Fruit fly (Drosophila melanogaster) whole organism, pupa: ENCODE measurements around the gene CG11563.

Experiments
- CG10348 ChIP-seq: fragments of 200-800 bp; sonication (Bioruptor generic); IDR thresholded peaks from 2 replicates; pipeline ENCODE4 v1.3.6; 2022; ENCODE audit warnings: missing biosample characterization, missing genetic modification characterization
- CG12605 ChIP-seq: fragments of 200-800 bp; sonication (Bioruptor generic); IDR thresholded peaks from 2 replicates; pipeline ENCODE4 v1.3.6; 2022; ENCODE audit warnings: missing biosample characterization, missing genetic modification characterization
- CG13204 ChIP-seq: fragments of 200-800 bp; sonication (Bioruptor generic); optimal IDR thresholded peaks from 2 replicates; lab custom pipeline; 2018; ENCODE audit warnings: missing biosample characterization, mild to moderate bottlenecking, missing genetic modification characterization, moderate library complexity
- CG14655 ChIP-seq: fragments of 200-800 bp; sonication (Bioruptor generic); optimal IDR thresholded peaks from 3 replicates; lab custom pipeline; 2017; ENCODE audit warnings: mild to moderate bottlenecking, missing biosample characterization, missing genetic modification reagents, missing genetic modification characterization
- CG15710 ChIP-seq: fragments of 200-800 bp; sonication (Bioruptor generic); optimal IDR thresholded peaks from 2 replicates; lab custom pipeline; 2018; ENCODE audit warnings: missing biosample characterization, mild to moderate bottlenecking, missing genetic modification characterization, moderate library complexity
- CG17806 ChIP-seq: fragments of 200-800 bp; sonication (Bioruptor generic); optimal IDR thresholded peaks from 2 replicates; lab custom pipeline; 2018; ENCODE audit warnings: missing biosample characterization, mild to moderate bottlenecking, missing genetic modification characterization, moderate library complexity
- CG32121 ChIP-seq: fragments of 200-800 bp; sonication (Bioruptor generic); IDR thresholded peaks from 2 replicates; pipeline ENCODE4 v1.3.6; 2022; ENCODE audit warnings: missing biosample characterization, missing genetic modification characterization
- CG34367 ChIP-seq: fragments of 200-800 bp; sonication (Bioruptor generic); optimal IDR thresholded peaks from 2 replicates; lab custom pipeline; 2018; ENCODE audit warnings: missing biosample characterization, mild to moderate bottlenecking, missing genetic modification characterization
- CG4496 ChIP-seq: fragments of 200-800 bp; sonication (Bioruptor generic); IDR thresholded peaks from 3 replicates; pipeline ENCODE4 v1.3.6; 2022; ENCODE audit warnings: missing biosample characterization, missing genetic modification characterization
- CG8159 ChIP-seq: fragments of 200-800 bp; sonication (Bioruptor generic); optimal IDR thresholded peaks from 3 replicates; lab custom pipeline; 2018; ENCODE audit warnings: missing biosample characterization, mild to moderate bottlenecking, missing genetic modification characterization, moderate library complexity
- CG8301 ChIP-seq: fragments of 200-800 bp; sonication (Bioruptor generic); optimal IDR thresholded peaks from 2 replicates; lab custom pipeline; 2018; ENCODE audit warnings: missing biosample characterization, mild to moderate bottlenecking, missing genetic modification characterization
- CG9948 ChIP-seq: fragments of 200-800 bp; sonication (Bioruptor generic); optimal IDR thresholded peaks from 2 replicates; lab custom pipeline; 2018; ENCODE audit warnings: missing biosample characterization, mild to moderate bottlenecking, missing genetic modification characterization, moderate library complexity
- D1 ChIP-seq: fragments of 200-800 bp; sonication (Bioruptor generic); optimal IDR thresholded peaks from 2 replicates; lab custom pipeline; 2018; ENCODE audit warnings: missing biosample characterization, mild to moderate bottlenecking, missing genetic modification characterization, moderate library complexity
- EcR ChIP-seq: fragments of 200-800 bp; sonication (Bioruptor generic); optimal IDR thresholded peaks from 3 replicates; lab custom pipeline; 2019; ENCODE audit warnings: missing biosample characterization, missing genetic modification characterization, mild to moderate bottlenecking, moderate library complexity, missing genetic modification reagents
- Ets98B ChIP-seq: fragments of 200-800 bp; sonication (Bioruptor generic); IDR thresholded peaks from 2 replicates; pipeline ENCODE4 v1.3.6; 2022; ENCODE audit warnings: missing biosample characterization, missing genetic modification characterization
- Pif1A ChIP-seq: fragments of 200-800 bp; sonication (Bioruptor generic); optimal IDR thresholded peaks from 3 replicates; lab custom pipeline; 2016; ENCODE audit warnings: missing biosample characterization, missing genetic modification characterization
- Pif1B ChIP-seq: fragments of 200-800 bp; sonication (Bioruptor generic); optimal IDR thresholded peaks from 3 replicates; lab custom pipeline; 2016; ENCODE audit warnings: missing biosample characterization, missing genetic modification characterization
- Snoo ChIP-seq: fragments of 200-800 bp; sonication (Bioruptor generic); optimal IDR thresholded peaks from 3 replicates; lab custom pipeline; 2017; ENCODE audit warnings: missing biosample characterization, mild to moderate bottlenecking, missing genetic modification characterization, inconsistent platforms
- fd96Ca ChIP-seq: fragments of 200-800 bp; sonication (Bioruptor generic); IDR thresholded peaks from 3 replicates; pipeline ENCODE4 v1.3.6; 2022; ENCODE audit warnings: missing biosample characterization, missing genetic modification characterization
- gl ChIP-seq: fragments of 200-800 bp; sonication (Bioruptor generic); optimal IDR thresholded peaks from 2 replicates; lab custom pipeline; 2018; ENCODE audit warnings: missing biosample characterization, mild to moderate bottlenecking, missing genetic modification characterization
- rn ChIP-seq: fragments of 200-800 bp; sonication (Bioruptor generic); IDR thresholded peaks from 2 replicates; pipeline ENCODE4 v1.3.6; 2022; ENCODE audit warnings: missing biosample characterization, missing genetic modification characterization

The CG11563 gene

DNA sequence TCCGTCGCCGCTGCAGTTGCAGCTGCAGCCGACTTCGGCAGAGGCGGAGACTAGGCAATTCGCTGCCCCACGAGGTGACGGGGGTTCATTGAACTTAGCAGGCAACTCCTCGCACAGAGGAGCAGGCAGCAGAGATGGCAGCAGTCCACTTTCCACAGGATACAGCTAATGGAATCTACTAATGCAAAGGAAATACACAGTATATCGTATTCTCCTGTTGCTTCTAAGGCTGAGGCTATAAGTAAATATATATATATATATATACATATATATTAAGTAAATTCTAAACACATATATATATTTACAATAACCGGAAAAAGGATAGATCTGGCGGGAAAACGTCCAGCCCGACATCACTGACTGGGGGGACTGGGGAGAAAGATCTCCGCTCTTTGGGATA is 33.5 kb upstream of the CG11563 start:
- TF ChIP-seq Snoo (tag; lab: Kevin White, UChicago), result no peak
- peak; percentile 92 for TF ChIP-seq EcR
- TF ChIP-seq CG34367 (tag; lab: Kevin White, UChicago), result no peak
- TF ChIP-seq Pif1B (GFP tag; lab: Kevin White, UChicago), result no peak
- no peak for TF ChIP-seq CG9948 (tag; lab: Kevin White, UChicago)
- no peak for TF ChIP-seq CG10348
- TF ChIP-seq CG13204 (GFP tag; lab: Kevin White, UChicago), result no peak
- TF ChIP-seq CG14655, result peak; percentile 20
- TF ChIP-seq gl (tag; lab: Kevin White, UChicago), result no peak
- TF ChIP-seq CG15710 (tag; lab: Kevin White, UChicago), result no peak
- TF ChIP-seq CG32121 (GFP tag; lab: Robert Waterston, UW), result no peak
- TF ChIP-seq Ets98B (GFP tag; lab: Robert Waterston, UW), result no peak
- TF ChIP-seq Pif1A (GFP tag; lab: Kevin White, UChicago), result no peak
- no peak for TF ChIP-seq fd96Ca (GFP tag; lab: Robert Waterston, UW)
- no peak for TF ChIP-seq CG12605 (GFP tag; lab: Robert Waterston, UW)
- TF ChIP-seq CG4496, result no peak
- TF ChIP-seq CG8301, result no peak
- TF ChIP-seq rn (GFP tag; lab: Robert Waterston, UW), result no peak
- peak; percentile 22 for TF ChIP-seq CG8159 (tag; lab: Kevin White, UChicago)
- no peak for TF ChIP-seq D1 (tag; lab: Kevin White, UChicago)
- TF ChIP-seq CG17806 (tag; lab: Kevin White, UChicago), result peak; percentile 9
- TF ChIP-seq, all 21 proteins: peak for 4

DNA sequence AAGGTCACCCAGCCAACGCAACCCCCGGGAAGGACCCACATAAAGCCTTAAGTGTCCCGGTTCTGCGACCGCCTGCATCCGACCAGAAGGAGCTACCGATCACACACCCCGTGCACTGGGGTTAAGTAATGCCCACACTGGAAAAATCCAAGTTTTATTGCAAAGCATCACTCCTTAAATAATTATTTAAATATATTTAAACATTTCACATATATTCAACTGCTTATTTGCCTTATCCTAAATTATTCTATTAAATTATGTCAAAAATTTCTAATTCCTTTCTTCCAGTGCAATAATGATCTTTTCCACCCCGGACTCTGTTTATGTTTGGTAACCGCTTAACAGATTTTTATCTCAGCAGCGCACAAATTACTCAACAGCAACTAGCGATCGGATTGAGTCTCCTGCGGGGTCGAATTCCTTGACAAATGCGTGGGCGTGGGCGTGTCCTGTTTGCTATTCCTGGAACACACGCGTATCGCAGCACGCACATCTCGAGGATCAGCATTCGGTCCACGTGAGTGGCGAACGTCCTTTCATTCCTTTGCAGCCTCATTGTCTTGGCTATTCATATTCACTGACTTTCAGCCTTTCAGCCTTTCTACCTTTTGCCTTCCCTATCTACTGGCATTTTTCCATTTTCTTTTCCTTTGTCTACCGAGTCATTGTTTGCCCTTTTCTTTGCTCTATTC is 32.2 kb upstream of the CG11563 start:
- TF ChIP-seq CG12605 (GFP tag; lab: Robert Waterston, UW) (no peak), CG15710 (tag; lab: Kevin White, UChicago) (no peak), CG9948 (tag; lab: Kevin White, UChicago) (peak; percentile 8), rn (GFP tag; lab: Robert Waterston, UW) (no peak), D1 (tag; lab: Kevin White, UChicago) (no peak), EcR (no peak), CG17806 (tag; lab: Kevin White, UChicago) (peak; percentile 12), CG34367 (tag; lab: Kevin White, UChicago) (no peak), Pif1A (GFP tag; lab: Kevin White, UChicago) (no peak), CG32121 (GFP tag; lab: Robert Waterston, UW) (no peak), CG14655 (peak; percentile 26), CG4496 (no peak), Snoo (tag; lab: Kevin White, UChicago) (no peak), CG10348 (no peak), Pif1B (GFP tag; lab: Kevin White, UChicago) (no peak), CG8159 (tag; lab: Kevin White, UChicago) (peak; percentile 1), Ets98B (GFP tag; lab: Robert Waterston, UW) (no peak)
- TF ChIP-seq, all 21 proteins: peak for 4

DNA sequence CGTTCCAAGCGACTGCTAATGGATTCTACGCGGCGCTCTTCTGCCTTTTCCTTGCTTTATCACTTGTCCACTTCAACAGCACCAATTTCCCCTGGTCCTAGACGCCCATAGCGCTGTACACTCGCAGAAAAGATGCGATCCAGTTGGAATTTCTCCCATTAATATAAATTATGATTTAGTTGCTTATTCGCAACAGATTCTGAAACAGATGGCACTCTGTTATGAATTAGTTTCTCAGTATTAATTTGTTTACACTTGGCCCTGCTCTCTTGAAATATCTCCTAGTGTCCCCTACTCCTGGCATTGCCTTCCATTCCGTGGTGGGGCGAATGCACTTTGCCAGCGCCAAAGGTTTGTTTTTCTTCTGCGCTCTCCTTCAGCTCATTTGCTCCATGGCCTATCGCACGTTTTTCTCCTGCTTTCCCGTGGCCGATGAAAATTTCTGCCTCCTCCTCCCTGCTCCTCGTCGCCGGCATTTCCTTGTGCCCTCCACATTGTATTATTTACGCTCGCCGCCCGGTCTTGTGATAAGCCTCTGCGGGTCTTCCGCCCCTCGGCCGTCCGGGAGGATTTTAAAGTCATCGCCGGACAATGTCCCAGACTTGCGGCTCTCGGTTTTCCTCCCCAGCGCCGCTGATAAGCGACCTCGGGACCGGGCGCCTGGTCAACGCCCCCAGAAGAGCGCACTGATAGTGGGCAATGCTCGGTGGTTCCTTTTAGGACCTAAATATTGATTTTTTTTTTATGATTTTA is 30.5 kb upstream of the CG11563 start:
- peak; percentile 40; the same call in 1 of the 2 replicates for TF ChIP-seq rn (GFP tag; lab: Robert Waterston, UW)
- peak; percentile 93 for TF ChIP-seq CG14655
- peak; percentile 15 for TF ChIP-seq gl (tag; lab: Kevin White, UChicago)
- TF ChIP-seq Ets98B (GFP tag; lab: Robert Waterston, UW), result peak; percentile 73
- peak; percentile 48 for TF ChIP-seq CG34367 (tag; lab: Kevin White, UChicago)
- peak; percentile 86 for TF ChIP-seq CG8301
- no peak for TF ChIP-seq CG10348
- peak; percentile 42; the same call in 1 of the 2 replicates for TF ChIP-seq CG32121 (GFP tag; lab: Robert Waterston, UW)
- peak; percentile 33 for TF ChIP-seq CG15710 (tag; lab: Kevin White, UChicago)
- TF ChIP-seq Pif1B (GFP tag; lab: Kevin White, UChicago), result peak; percentile 58
- TF ChIP-seq CG13204 (GFP tag; lab: Kevin White, UChicago), result no peak
- peak; percentile 87 for TF ChIP-seq CG4496
- peak; percentile 67 for TF ChIP-seq Pif1A (GFP tag; lab: Kevin White, UChicago)
- peak; percentile 51 for TF ChIP-seq CG8159 (tag; lab: Kevin White, UChicago)
- peak; percentile 85 for TF ChIP-seq EcR
- peak; percentile 85 for TF ChIP-seq fd96Ca (GFP tag; lab: Robert Waterston, UW)
- TF ChIP-seq CG17806 (tag; lab: Kevin White, UChicago), result peak; percentile 62
- no peak for TF ChIP-seq D1 (tag; lab: Kevin White, UChicago)
- peak; percentile 82 for TF ChIP-seq CG12605 (GFP tag; lab: Robert Waterston, UW)
- no peak for TF ChIP-seq Snoo (tag; lab: Kevin White, UChicago)
- TF ChIP-seq CG9948 (tag; lab: Kevin White, UChicago), result peak; percentile 77

DNA sequence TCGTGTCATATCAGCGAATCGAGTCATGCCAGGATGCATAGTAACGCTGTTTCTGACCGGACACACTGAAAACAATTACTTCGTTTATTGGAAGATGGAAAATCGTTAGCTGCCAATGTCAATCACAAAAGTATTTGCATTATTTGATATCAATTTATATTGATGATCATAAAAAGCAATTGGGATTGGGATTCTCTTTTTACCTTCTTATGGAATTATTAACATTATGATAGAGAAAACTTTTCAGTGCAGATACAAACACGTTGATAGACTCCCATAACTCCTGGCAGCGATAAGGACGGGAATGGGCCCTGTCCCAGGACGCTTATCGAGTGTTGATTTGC is 30.0 kb upstream of the CG11563 start:
- no peak for TF ChIP-seq Pif1B (GFP tag; lab: Kevin White, UChicago)
- TF ChIP-seq CG14655, result peak; percentile 27
- TF ChIP-seq CG17806 (tag; lab: Kevin White, UChicago), result peak; percentile 35
- TF ChIP-seq CG9948 (tag; lab: Kevin White, UChicago), result peak; percentile 24
- TF ChIP-seq CG8301, result peak; percentile 32
- peak; percentile 52 for TF ChIP-seq CG8159 (tag; lab: Kevin White, UChicago)
- TF ChIP-seq, all 21 proteins: peak for 5

DNA sequence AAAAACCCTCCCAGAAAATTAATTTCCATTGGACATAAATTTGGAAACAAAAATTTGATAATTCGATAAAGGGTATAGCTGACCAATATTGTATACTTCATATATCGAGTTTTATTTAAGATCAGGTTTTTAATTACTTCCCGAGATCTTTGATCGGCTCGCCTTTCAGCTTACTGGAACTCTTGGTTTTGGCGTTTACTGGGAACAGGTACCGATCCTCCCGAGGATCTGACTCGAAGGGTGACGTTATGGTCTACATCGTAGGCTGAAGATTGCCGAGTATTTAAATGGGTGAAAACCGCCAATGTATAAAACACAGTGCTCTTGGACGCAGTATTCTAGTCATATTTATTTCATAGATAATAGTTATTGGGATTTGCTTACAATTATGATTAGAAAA is 28.6 kb upstream of the CG11563 start, which contains the start of gene CG42693:
Gene CG42693 (minus strand): TSS at position 101 of the 400 bp plus-strand sequence.
- TF ChIP-seq D1 (tag; lab: Kevin White, UChicago) (no peak), CG8301 (no peak), Pif1A (GFP tag; lab: Kevin White, UChicago) (no peak), rn (GFP tag; lab: Robert Waterston, UW) (no peak), CG14655 (no peak), CG34367 (tag; lab: Kevin White, UChicago) (no peak), Pif1B (GFP tag; lab: Kevin White, UChicago) (no peak), fd96Ca (GFP tag; lab: Robert Waterston, UW) (no peak), CG4496 (no peak), CG8159 (tag; lab: Kevin White, UChicago) (no peak), CG13204 (GFP tag; lab: Kevin White, UChicago) (no peak)
